Worm (Caenorhabditis elegans) whole organism, L4 larva: Measurements from ENCODE around the gene efa-6.
A peak's percentile ranks its signal among the peaks of the same experiment; 100 is the strongest.

Source experiments
- D1046.2 ChIP-seq: fragments of 200-800 bp; sonication (Bioruptor generic); IDR thresholded peaks from 2 replicates; pipeline ENCODE4 v1.3.6; 2022; ENCODE audit warnings: missing genetic modification characterization, missing compliant biosample characterization
- F37D6.2 ChIP-seq: sonication (generic microtip); optimal IDR thresholded peaks from 2 replicates; lab custom pipeline; 2016; ENCODE audit warnings: mild to moderate bottlenecking, missing genetic modification characterization, missing compliant biosample characterization
- F44E2.7 ChIP-seq: fragments of 200-800 bp; sonication (Bioruptor generic); IDR thresholded peaks from 2 replicates; pipeline ENCODE4 v2.1.2; 2022; ENCODE audit warnings: missing genetic modification characterization, missing compliant biosample characterization
- F49E8.2 ChIP-seq: sonication (generic microtip); optimal IDR thresholded peaks from 2 replicates; lab custom pipeline; 2016; ENCODE audit warnings: missing compliant biosample characterization, mild to moderate bottlenecking, missing genetic modification characterization, borderline replicate concordance
- T20F7.1 ChIP-seq: fragments of 200-800 bp; sonication (Bioruptor generic); optimal IDR thresholded peaks from 2 replicates; lab custom pipeline; 2018; ENCODE audit warnings: mild to moderate bottlenecking, missing genetic modification characterization, missing compliant biosample characterization
- Y48G9A.11 ChIP-seq: fragments of 200-800 bp; sonication (Bioruptor generic); IDR thresholded peaks from 2 replicates; pipeline ENCODE4 v1.3.6; 2022; ENCODE audit warnings: missing genetic modification reagents, missing genetic modification characterization, missing compliant biosample characterization
- Y5F2A.4 ChIP-seq: fragments of 200-800 bp; sonication (Bioruptor generic); optimal IDR thresholded peaks from 2 replicates; lab custom pipeline; 2018; ENCODE audit warnings: mild to moderate bottlenecking, missing genetic modification characterization, missing compliant biosample characterization
- Y75B8A.6 ChIP-seq: fragments of 200-800 bp; sonication (Bioruptor generic); IDR thresholded peaks from 2 replicates; pipeline ENCODE4 v1.3.6; 2022; ENCODE audit warnings: missing genetic modification reagents, missing genetic modification characterization, missing compliant biosample characterization
- ZK337.2 ChIP-seq: fragments of 200-800 bp; sonication (Bioruptor generic); IDR thresholded peaks from 2 replicates; pipeline ENCODE4 v1.3.6; 2022; ENCODE audit warnings: missing genetic modification reagents, missing genetic modification characterization, missing compliant biosample characterization
- ZK546.5 ChIP-seq, 2 experiments: sonication (generic microtip); optimal IDR thresholded peaks; 2 replicates each; lab custom pipeline; 2017; ENCODE audit warnings: missing biosample characterization in 2 of 2, missing genetic modification characterization in 2 of 2
- ceh-20 ChIP-seq: fragments of 200-800 bp; sonication (Bioruptor generic); IDR thresholded peaks from 2 replicates; pipeline ENCODE4 v1.3.6; 2022; ENCODE audit warnings: missing genetic modification reagents, missing genetic modification characterization, missing compliant biosample characterization
- ceh-32 ChIP-seq: sonication (generic microtip); optimal IDR thresholded peaks from 2 replicates; lab custom pipeline; 2016; ENCODE audit warnings: mild to moderate bottlenecking, missing genetic modification characterization, missing compliant biosample characterization; ENCODE audit not compliant: poor library complexity
- daf-16 ChIP-seq, 3 experiments: sonication (generic microtip); optimal IDR thresholded peaks; 2 replicates each; lab custom pipeline; 2016 to 2017; ENCODE audit warnings: missing genetic modification characterization in 3 of 3, missing genetic modification reagents in 3 of 3, mild to moderate bottlenecking in 2 of 3, missing compliant biosample characterization in 2 of 3, missing biosample characterization in 1 of 3, moderate library complexity in 1 of 3
- daf-8 ChIP-seq: fragments of 200-800 bp; sonication (Bioruptor generic); IDR thresholded peaks from 2 replicates; pipeline ENCODE4 v1.3.6; 2022; ENCODE audit warnings: missing genetic modification characterization, missing compliant biosample characterization
- dmd-8 ChIP-seq: fragments of 200-800 bp; sonication (Bioruptor generic); IDR thresholded peaks from 2 replicates; pipeline ENCODE4 v1.3.6; 2022; ENCODE audit warnings: missing genetic modification characterization, missing compliant biosample characterization
- dpl-1 ChIP-seq: fragments of 150-350 bp; optimal IDR thresholded peaks from 2 replicates; lab custom pipeline; 2014; ENCODE audit warnings: missing biosample characterization, missing genetic modification reagents, missing genetic modification characterization
- dve-1 ChIP-seq: sonication (generic microtip); optimal IDR thresholded peaks from 2 replicates; lab custom pipeline; 2017; ENCODE audit warnings: antibody characterized with exemption, mild to moderate bottlenecking, missing genetic modification characterization, missing compliant biosample characterization; ENCODE audit not compliant: insufficient read depth
- gei-8 ChIP-seq: fragments of 200-800 bp; sonication (Bioruptor generic); optimal IDR thresholded peaks from 2 replicates; lab custom pipeline; 2018; ENCODE audit warnings: mild to moderate bottlenecking, missing genetic modification characterization, missing compliant biosample characterization
- hlh-11 ChIP-seq: fragments of 200-800 bp; sonication (Bioruptor generic); optimal IDR thresholded peaks from 2 replicates; lab custom pipeline; 2018; ENCODE audit warnings: mild to moderate bottlenecking, missing genetic modification characterization, missing compliant biosample characterization
- hlh-30 ChIP-seq: sonication (generic microtip); optimal IDR thresholded peaks from 2 replicates; lab custom pipeline; 2017; ENCODE audit warnings: antibody characterized with exemption, mild to moderate bottlenecking, missing genetic modification characterization, missing compliant biosample characterization; ENCODE audit not compliant: insufficient read depth
- hmg-1.1 ChIP-seq: fragments of 200-800 bp; sonication (Bioruptor generic); IDR thresholded peaks from 2 replicates; pipeline ENCODE4 v1.3.6; 2022; ENCODE audit warnings: missing genetic modification reagents, missing genetic modification characterization, missing compliant biosample characterization
- lim-7 ChIP-seq: fragments of 200-800 bp; sonication (Bioruptor generic); IDR thresholded peaks from 2 replicates; pipeline ENCODE4 v1.3.6; 2022; ENCODE audit warnings: missing genetic modification characterization, missing compliant biosample characterization
- lin-15B ChIP-seq: fragments of 150-350 bp; sonication (generic microtip); optimal IDR thresholded peaks from 3 replicates; lab custom pipeline; 2014; ENCODE audit warnings: missing biosample characterization, missing genetic modification characterization
- lin-38 ChIP-seq: fragments of 200-800 bp; sonication (Bioruptor generic); IDR thresholded peaks from 2 replicates; pipeline ENCODE4 v1.3.6; 2022; ENCODE audit warnings: missing genetic modification reagents, missing genetic modification characterization, missing compliant biosample characterization
- lsy-2 ChIP-seq, 2 experiments: fragments of 150-350 bp in 1 of 2; sonication (generic microtip) in 1 of 2; optimal IDR thresholded peaks; 2 replicates each; lab custom pipeline; 2014 to 2017; ENCODE audit warnings: missing biosample characterization in 2 of 2, missing genetic modification characterization in 2 of 2
- madf-5 ChIP-seq, 2 experiments: fragments of 200-800 bp; sonication (Bioruptor generic); IDR thresholded peaks; 2 replicates each; pipeline ENCODE4 v1.3.6; 2022; ENCODE audit warnings: missing compliant biosample characterization in 2 of 2, missing genetic modification characterization in 2 of 2
- mdl-1 ChIP-seq, 2 experiments: fragments of 150-350 bp in 1 of 2; sonication (generic microtip) in 1 of 2; optimal IDR thresholded peaks; 2 replicates each; lab custom pipeline; 2014 to 2017; ENCODE audit warnings: missing biosample characterization in 2 of 2, missing genetic modification characterization in 2 of 2
- mep-1 ChIP-seq: fragments of 150-350 bp; sonication (generic microtip); optimal IDR thresholded peaks from 3 replicates; lab custom pipeline; 2014; ENCODE audit warnings: missing biosample characterization, missing genetic modification characterization
- mxl-2 ChIP-seq: fragments of 200-800 bp; sonication (Bioruptor generic); conservative IDR thresholded peaks from 2 replicates; pipeline ENCODE4 v1.3.6; 2022; ENCODE audit warnings: missing genetic modification reagents, missing genetic modification characterization, missing compliant biosample characterization
- mxl-3 ChIP-seq: fragments of 200-800 bp; sonication (Bioruptor generic); optimal IDR thresholded peaks from 2 replicates; lab custom pipeline; 2018; ENCODE audit warnings: mild to moderate bottlenecking, missing genetic modification characterization, missing compliant biosample characterization
- nhr-10 ChIP-seq: fragments of 150-350 bp; optimal IDR thresholded peaks from 2 replicates; lab custom pipeline; 2014; ENCODE audit warnings: missing biosample characterization, missing genetic modification characterization
- nhr-102 ChIP-seq: sonication (generic microtip); optimal IDR thresholded peaks from 2 replicates; lab custom pipeline; 2016; ENCODE audit warnings: mild to moderate bottlenecking, missing genetic modification characterization, moderate library complexity, missing compliant biosample characterization
- nhr-11 ChIP-seq: fragments of 150-350 bp; optimal IDR thresholded peaks from 2 replicates; lab custom pipeline; 2014; ENCODE audit warnings: missing biosample characterization, missing genetic modification characterization
- nhr-111 ChIP-seq: fragments of 200-800 bp; sonication (Bioruptor generic); optimal IDR thresholded peaks from 2 replicates; lab custom pipeline; 2018; ENCODE audit warnings: mild to moderate bottlenecking, missing genetic modification characterization, missing compliant biosample characterization
- nhr-237 ChIP-seq: sonication (generic microtip); optimal IDR thresholded peaks from 2 replicates; lab custom pipeline; 2017; ENCODE audit warnings: missing biosample characterization, missing genetic modification characterization
- nhr-42 ChIP-seq: fragments of 200-800 bp; sonication (Bioruptor generic); IDR thresholded peaks from 2 replicates; pipeline ENCODE4 v1.3.6; 2022; ENCODE audit warnings: missing genetic modification characterization, missing compliant biosample characterization
- pha-4 ChIP-seq, 2 experiments: fragments of 150-350 bp in 1 of 2; fragments of 200-800 bp in 1 of 2; sonication (Bioruptor generic) in 1 of 2; IDR thresholded peaks in 1 of 2; optimal IDR thresholded peaks in 1 of 2; 2 replicates each; pipeline versions ENCODE4 v1.3.6 to Lab custom; 2014 to 2022; ENCODE audit warnings: missing genetic modification characterization in 2 of 2, missing genetic modification reagents in 2 of 2, missing biosample characterization in 1 of 2, missing compliant biosample characterization in 1 of 2
- skn-1 ChIP-seq: fragments of 150-350 bp; optimal IDR thresholded peaks from 2 replicates; lab custom pipeline; 2014; ENCODE audit warnings: missing biosample characterization, missing genetic modification characterization
- spr-1 ChIP-seq: sonication (generic microtip); optimal IDR thresholded peaks from 2 replicates; lab custom pipeline; 2016; ENCODE audit warnings: mild to moderate bottlenecking, missing genetic modification characterization, missing compliant biosample characterization
- unc-130 ChIP-seq: sonication (generic microtip); optimal IDR thresholded peaks from 2 replicates; lab custom pipeline; 2016; ENCODE audit warnings: missing genetic modification reagents, missing genetic modification characterization, missing compliant biosample characterization
- unc-62 ChIP-seq, 3 experiments: fragments of 150-350 bp in 1 of 3; sonication (generic microtip); optimal IDR thresholded peaks in 2 of 3; peaks in 1 of 3; 1 replicate in 1 of 3; 2 replicates in 2 of 3; lab custom pipeline; 2014 to 2017; ENCODE audit warnings: missing biosample characterization in 3 of 3, missing genetic modification characterization in 3 of 3, missing genetic modification reagents in 3 of 3, missing genotype in 1 of 3
- vab-7 ChIP-seq: fragments of 200-800 bp; sonication (Bioruptor generic); IDR thresholded peaks from 2 replicates; pipeline ENCODE4 v1.3.6; 2022; ENCODE audit warnings: missing genetic modification reagents, missing genetic modification characterization, missing compliant biosample characterization
- ztf-11 ChIP-seq: fragments of 150-350 bp; optimal IDR thresholded peaks from 2 replicates; lab custom pipeline; 2014; ENCODE audit warnings: missing biosample characterization, missing genetic modification characterization
- ztf-7 ChIP-seq: fragments of 150-350 bp; optimal IDR thresholded peaks from 2 replicates; lab custom pipeline; 2014; ENCODE audit warnings: missing biosample characterization, missing genetic modification characterization

The efa-6 gene

ce11 chrIV:12571047-12571446 is 43.5 kb downstream of the efa-6 start, which contains the start of gene K08E7.4:
Gene K08E7.4, minus strand, starts transcription at chrIV:12571147.
- TF ChIP-seq T20F7.1 (no peak), skn-1 (tag; lab: Kevin White, UChicago) (no peak), gei-8 (no peak), spr-1 (tag; lab: Kevin White, UChicago) (no peak), ztf-11 (no peak)

ce11 chrIV:12570546-12570945 is 44.0 kb downstream of the efa-6 start:
- TF ChIP-seq gei-8: no peak
- peak; percentile 20; the same call in 1 of the 2 replicates for TF ChIP-seq dmd-8 (GFP tag; lab: Robert Waterston, UW)
- TF ChIP-seq Y5F2A.4 (GFP tag; lab: Kevin White, UChicago): peak; percentile 6

ce11 chrIV:12567176-12567892 is 47.2 kb downstream of the efa-6 start, which contains the start of the genes hsb-1 and let-99:
Gene hsb-1, minus strand, starts transcription at chrIV:12567226.
Gene let-99, plus strand, starts transcription at chrIV:12567842.
- TF ChIP-seq mep-1 (no peak), madf-5 (GFP tag; IDR thresholded peaks at IDR 0.05; lab: Robert Waterston, UW) (no peak), mxl-2 (GFP tag; lab: Robert Waterston, UW) (no peak), ZK337.2 (GFP tag; lab: Robert Waterston, UW) (no peak), hmg-1.1 (GFP tag; lab: Robert Waterston, UW) (peak; percentile 34; the same call in 1 of the 2 replicates), nhr-10 (tag; lab: Kevin White, UChicago) (no peak), ceh-32 (tag; lab: Kevin White, UChicago) (no peak), lin-15B (no peak), vab-7 (GFP tag; lab: Robert Waterston, UW) (no peak), Y48G9A.11 (GFP tag; lab: Robert Waterston, UW) (no peak), F49E8.2 (tag; lab: Kevin White, UChicago) (peak; percentile 40), nhr-237 (no peak), spr-1 (tag; lab: Kevin White, UChicago) (no peak), nhr-111 (no peak), lim-7 (GFP tag; lab: Robert Waterston, UW) (no peak), hlh-30 (tag; lab: Kevin White, UChicago) (peak; percentile 32), lin-38 (GFP tag; lab: Robert Waterston, UW) (no peak), ztf-7 (peak; percentile 21), daf-16 (GFP tag; optimal IDR thresholded peaks at IDR 0.05; lab: Kevin White, UChicago) (no peak), daf-16 (tag; optimal IDR thresholded peaks at IDR 0.05; lab: Kevin White, UChicago) (peak; percentile 87), mdl-1 (tag; optimal IDR thresholded peaks at IDR 0.05; lab: Kevin White, UChicago) (no peak), nhr-102 (tag; lab: Kevin White, UChicago) (no peak), dve-1 (tag; lab: Kevin White, UChicago) (no peak), unc-130 (GFP tag; lab: Kevin White, UChicago) (peak; percentile 65), unc-62 (GFP tag; optimal IDR thresholded peaks at IDR 0.05 in 1 of 2; lab: Kevin White, UChicago) (no peak), unc-62 (tag; optimal IDR thresholded peaks at IDR 0.05; lab: Kevin White, UChicago) (no peak), ceh-20 (GFP tag; lab: Robert Waterston, UW) (no peak), gei-8 (no peak), hlh-11 (tag; lab: Kevin White, UChicago) (peak; percentile 44), lsy-2 (tag; optimal IDR thresholded peaks at IDR 0.05; lab: Kevin White, UChicago) (no peak), F44E2.7 (no peak), ZK546.5 (tag; optimal IDR thresholded peaks at IDR 0.05; lab: Kevin White, UChicago) (no peak), F37D6.2 (tag; lab: Kevin White, UChicago) (no peak), nhr-42 (GFP tag; lab: Robert Waterston, UW) (no peak), nhr-11 (no peak), dpl-1 (GFP tag; lab: Kevin White, UChicago) (peak; percentile 44), pha-4 (GFP tag; IDR thresholded peaks at IDR 0.05; lab: Robert Waterston, UW) (no peak), pha-4 (tag; optimal IDR thresholded peaks at IDR 0.05; lab: Kevin White, UChicago) (peak; percentile 19), daf-8 (GFP tag; lab: Robert Waterston, UW) (no peak), mxl-3 (GFP tag; lab: Kevin White, UChicago) (no peak), Y75B8A.6 (GFP tag; lab: Robert Waterston, UW) (no peak), D1046.2 (GFP tag; lab: Robert Waterston, UW) (no peak)
